Fruit fly (Drosophila melanogaster) whole organism, prepupa: Measurements from ENCODE around the gene CG5704.

Source experiments
- Blimp-1 ChIP-seq: fragments of 200-800 bp; sonication (Bioruptor generic); optimal IDR thresholded peaks from 3 replicates; lab custom pipeline; 2017; ENCODE audit warnings: missing biosample characterization, missing genetic modification characterization, mild to moderate bottlenecking, moderate library complexity, missing genetic modification reagents
- CG10631 ChIP-seq: fragments of 200-800 bp; sonication (Bioruptor generic); optimal IDR thresholded peaks from 2 replicates; lab custom pipeline; 2016; ENCODE audit warnings: missing biosample characterization, missing genetic modification characterization
- CG10669 ChIP-seq: fragments of 200-800 bp; sonication (Bioruptor generic); optimal IDR thresholded peaks from 3 replicates; lab custom pipeline; 2018; ENCODE audit warnings: missing biosample characterization, mild to moderate bottlenecking, missing genetic modification characterization, moderate library complexity
- CG11294 ChIP-seq: fragments of 200-800 bp; sonication (Bioruptor generic); IDR thresholded peaks from 2 replicates; pipeline ENCODE4 v1.3.6; 2022; ENCODE audit warnings: missing biosample characterization, missing genetic modification characterization
- CG11762 ChIP-seq: fragments of 200-800 bp; sonication (Bioruptor generic); optimal IDR thresholded peaks from 3 replicates; lab custom pipeline; 2016; ENCODE audit warnings: missing biosample characterization, missing genetic modification characterization; ENCODE audit not compliant: insufficient read depth
- CG11902 ChIP-seq: fragments of 200-800 bp; sonication (Bioruptor generic); optimal IDR thresholded peaks from 3 replicates; lab custom pipeline; 2016; ENCODE audit warnings: missing biosample characterization, missing genetic modification characterization
- CG1621 ChIP-seq: fragments of 200-800 bp; sonication (Bioruptor generic); optimal IDR thresholded peaks from 3 replicates; lab custom pipeline; 2018; ENCODE audit warnings: missing biosample characterization, mild to moderate bottlenecking, missing genetic modification characterization
- CG16779 ChIP-seq: fragments of 200-800 bp; sonication (Bioruptor generic); optimal IDR thresholded peaks from 3 replicates; lab custom pipeline; 2017; ENCODE audit warnings: missing biosample characterization, mild to moderate bottlenecking, missing genetic modification characterization
- CG31627 ChIP-seq: fragments of 200-800 bp; sonication (Bioruptor generic); optimal IDR thresholded peaks from 3 replicates; lab custom pipeline; 2016; ENCODE audit warnings: missing biosample characterization, missing genetic modification characterization
- CG32006 ChIP-seq: fragments of 200-800 bp; sonication (Bioruptor generic); optimal IDR thresholded peaks from 3 replicates; lab custom pipeline; 2017; ENCODE audit warnings: missing biosample characterization, mild to moderate bottlenecking, missing genetic modification characterization
- CG34406 ChIP-seq: fragments of 200-800 bp; sonication (Bioruptor generic); optimal IDR thresholded peaks from 3 replicates; lab custom pipeline; 2016; ENCODE audit warnings: missing biosample characterization, missing genetic modification characterization
- CG3919 ChIP-seq: fragments of 200-800 bp; sonication (Bioruptor generic); optimal IDR thresholded peaks from 3 replicates; lab custom pipeline; 2016; ENCODE audit warnings: missing biosample characterization, missing genetic modification characterization
- CG6163 ChIP-seq: fragments of 200-800 bp; sonication (Bioruptor generic); IDR thresholded peaks from 3 replicates; pipeline ENCODE4 v1.3.6; 2022; ENCODE audit warnings: missing biosample characterization, missing genetic modification characterization
- CG6276 ChIP-seq: fragments of 200-800 bp; sonication (Bioruptor generic); optimal IDR thresholded peaks from 2 replicates; lab custom pipeline; 2017; ENCODE audit warnings: missing biosample characterization, mild to moderate bottlenecking, missing genetic modification characterization
- CG6792 ChIP-seq: fragments of 200-800 bp; sonication (Bioruptor generic); optimal IDR thresholded peaks from 3 replicates; lab custom pipeline; 2016; ENCODE audit warnings: missing biosample characterization, missing genetic modification characterization
- CG6854 ChIP-seq: fragments of 200-800 bp; sonication (Bioruptor generic); optimal IDR thresholded peaks from 2 replicates; lab custom pipeline; 2017; ENCODE audit warnings: missing biosample characterization, mild to moderate bottlenecking, missing genetic modification characterization
- CG7368 ChIP-seq: fragments of 200-800 bp; sonication (Bioruptor generic); optimal IDR thresholded peaks from 3 replicates; lab custom pipeline; 2016; ENCODE audit warnings: missing biosample characterization, missing genetic modification characterization
- CG8119 ChIP-seq: fragments of 200-800 bp; sonication (Bioruptor generic); IDR thresholded peaks from 3 replicates; pipeline ENCODE4 v1.3.6; 2022; ENCODE audit warnings: missing biosample characterization, missing genetic modification characterization
- CG8319 ChIP-seq: fragments of 200-800 bp; sonication (Bioruptor generic); optimal IDR thresholded peaks from 3 replicates; lab custom pipeline; 2016; ENCODE audit warnings: missing biosample characterization, missing genetic modification characterization
- CG9139 ChIP-seq: fragments of 200-800 bp; sonication (Bioruptor generic); optimal IDR thresholded peaks from 3 replicates; lab custom pipeline; 2017; ENCODE audit warnings: missing biosample characterization, mild to moderate bottlenecking, missing genetic modification characterization
- Eip75B ChIP-seq: fragments of 200-800 bp; sonication (Bioruptor generic); optimal IDR thresholded peaks from 3 replicates; lab custom pipeline; 2016; ENCODE audit warnings: missing biosample characterization, missing genetic modification characterization
- Ets21C ChIP-seq: fragments of 200-800 bp; sonication (Bioruptor generic); optimal IDR thresholded peaks from 3 replicates; lab custom pipeline; 2016; ENCODE audit warnings: missing biosample characterization, missing genetic modification characterization
- Ets96B ChIP-seq: fragments of 200-800 bp; optimal IDR thresholded peaks from 2 replicates; lab custom pipeline; 2019; ENCODE audit warnings: missing biosample characterization, mild to moderate bottlenecking, missing genetic modification characterization, moderate library complexity
- Hr38 ChIP-seq: sonication (Bioruptor generic); optimal IDR thresholded peaks from 2 replicates; lab custom pipeline; 2016; ENCODE audit warnings: missing biosample characterization, missing genetic modification characterization
- Hr39 ChIP-seq: fragments of 200-800 bp; sonication (Bioruptor generic); optimal IDR thresholded peaks from 2 replicates; lab custom pipeline; 2016; ENCODE audit warnings: missing biosample characterization, missing genetic modification characterization
- Lpt ChIP-seq: fragments of 200-800 bp; sonication (Bioruptor generic); optimal IDR thresholded peaks from 3 replicates; lab custom pipeline; 2016; ENCODE audit warnings: missing biosample characterization, missing genetic modification characterization
- OdsH ChIP-seq: fragments of 200-800 bp; sonication (Bioruptor generic); optimal IDR thresholded peaks from 3 replicates; lab custom pipeline; 2016; ENCODE audit warnings: missing biosample characterization, missing genetic modification characterization
- Smox ChIP-seq: fragments of 200-800 bp; sonication (Bioruptor generic); optimal IDR thresholded peaks from 3 replicates; lab custom pipeline; 2016; ENCODE audit warnings: missing biosample characterization, missing genetic modification characterization
- achi ChIP-seq: fragments of 200-800 bp; sonication (Bioruptor generic); optimal IDR thresholded peaks from 3 replicates; lab custom pipeline; 2016; ENCODE audit warnings: missing biosample characterization, missing genetic modification characterization
- dac ChIP-seq: fragments of 200-800 bp; sonication (Bioruptor generic); optimal IDR thresholded peaks from 2 replicates; lab custom pipeline; 2017; ENCODE audit warnings: missing biosample characterization, mild to moderate bottlenecking, missing genetic modification characterization
- dsx ChIP-seq: fragments of 200-800 bp; optimal IDR thresholded peaks from 3 replicates; lab custom pipeline; 2019; ENCODE audit warnings: missing biosample characterization, mild to moderate bottlenecking, missing genetic modification characterization, moderate library complexity; ENCODE audit not compliant: poor library complexity, severe bottlenecking
- eg ChIP-seq: fragments of 200-800 bp; sonication (Bioruptor generic); IDR thresholded peaks from 3 replicates; pipeline ENCODE4 v1.3.6; 2022; ENCODE audit warnings: missing biosample characterization, missing genetic modification characterization
- esn ChIP-seq: fragments of 200-800 bp; sonication (Bioruptor generic); optimal IDR thresholded peaks from 2 replicates; lab custom pipeline; 2016; ENCODE audit warnings: missing biosample characterization, mild to moderate bottlenecking, missing genetic modification characterization, moderate library complexity
- fd59A ChIP-seq: fragments of 200-800 bp; sonication (Bioruptor generic); optimal IDR thresholded peaks from 2 replicates; lab custom pipeline; 2017; ENCODE audit warnings: missing biosample characterization, mild to moderate bottlenecking, missing genetic modification characterization, missing genetic modification reagents
- fkh ChIP-seq: fragments of 200-800 bp; sonication (Bioruptor generic); optimal IDR thresholded peaks from 3 replicates; lab custom pipeline; 2017; ENCODE audit warnings: missing biosample characterization, mild to moderate bottlenecking, missing genetic modification characterization, moderate library complexity
- lz ChIP-seq: fragments of 200-800 bp; sonication (Bioruptor generic); optimal IDR thresholded peaks from 3 replicates; lab custom pipeline; 2016; ENCODE audit warnings: missing biosample characterization, missing genetic modification characterization
- net ChIP-seq: fragments of 200-800 bp; sonication (Bioruptor generic); optimal IDR thresholded peaks from 3 replicates; lab custom pipeline; 2016; ENCODE audit warnings: missing biosample characterization, missing genetic modification characterization
- salr ChIP-seq, 2 experiments: fragments of 200-800 bp; sonication (Bioruptor generic); optimal IDR thresholded peaks; 3 replicates each; lab custom pipeline; 2016 to 2018; ENCODE audit warnings: missing biosample characterization in 2 of 2, missing genetic modification characterization in 2 of 2, mild to moderate bottlenecking in 1 of 2
- svp ChIP-seq: fragments of 200-800 bp; sonication (Bioruptor generic); peaks from one replicate; lab custom pipeline; 2016; ENCODE audit warnings: missing biosample characterization, missing genetic modification characterization
- topi ChIP-seq: fragments of 200-800 bp; sonication (Bioruptor generic); optimal IDR thresholded peaks from 3 replicates; lab custom pipeline; 2016; ENCODE audit warnings: missing biosample characterization, missing genetic modification characterization
- vri ChIP-seq: fragments of 200-800 bp; sonication (Bioruptor generic); optimal IDR thresholded peaks from 3 replicates; lab custom pipeline; 2016; ENCODE audit warnings: missing biosample characterization, mild to moderate bottlenecking, missing genetic modification characterization

The CG5704 gene

DNA sequence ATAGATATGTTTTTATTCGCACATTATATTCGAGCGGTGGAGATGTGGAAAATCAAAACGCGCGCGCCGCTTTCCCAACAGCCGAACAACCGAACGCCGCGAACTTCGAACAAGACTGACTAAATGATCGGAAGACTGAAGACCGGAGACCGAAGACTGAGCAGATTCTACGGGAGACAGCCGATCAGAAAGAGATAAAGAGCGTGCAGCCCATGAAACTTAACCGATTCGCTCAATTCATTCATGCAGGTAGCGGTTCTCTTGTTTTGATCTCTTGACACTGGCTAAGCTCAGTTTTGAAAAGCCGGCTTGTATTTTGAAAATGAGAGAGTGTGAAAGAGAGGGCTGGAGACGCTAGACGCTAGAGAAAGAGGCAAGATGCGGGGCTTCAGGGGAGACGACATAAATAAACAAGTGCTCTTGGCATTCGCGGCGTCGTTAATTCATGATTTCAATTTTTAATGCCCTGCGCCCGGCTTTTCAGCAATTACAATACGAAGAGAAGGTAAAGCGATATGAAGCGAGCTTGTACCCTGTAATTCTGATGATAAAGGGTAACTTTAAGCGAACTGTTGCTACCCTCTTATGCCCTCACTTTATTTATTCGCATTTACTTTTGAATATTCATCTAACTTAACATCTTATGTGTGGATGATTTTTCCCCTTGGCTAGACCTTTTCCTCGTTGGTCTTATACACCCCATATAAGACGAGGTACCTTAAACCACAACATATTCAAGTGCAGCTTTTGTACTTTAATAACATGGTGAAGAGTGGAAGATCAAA is 19.0 kb downstream of the CG5704 start, which contains the start of gene zormin (continued):
- TF ChIP-seq OdsH (GFP tag; lab: Kevin White, UChicago) (peak; percentile 75), Blimp-1 (GFP tag; lab: Kevin White, UChicago) (peak; percentile 55), CG11762 (peak; percentile 62), fkh (GFP tag; lab: Kevin White, UChicago) (peak; percentile 25), Eip75B (GFP tag; lab: Kevin White, UChicago) (peak; percentile 75), fd59A (GFP tag; lab: Kevin White, UChicago) (peak; percentile 56), Lpt (peak; percentile 6), CG7368 (peak; percentile 77), CG34406 (GFP tag; lab: Kevin White, UChicago) (peak; percentile 68), salr (GFP tag; optimal IDR thresholded peaks at IDR 0.05; lab: Kevin White, UChicago) (peak in 1 of 2 experiments; percentile 70), eg (GFP tag; lab: Robert Waterston, UW) (no peak; the same call in 1 of the 3 replicates), CG3919 (GFP tag; lab: Kevin White, UChicago) (peak; percentile 87), dac (GFP tag; lab: Kevin White, UChicago) (no peak), Hr38 (GFP tag; lab: Kevin White, UChicago) (no peak)

dm6 chr3L:2149664-2150063 is 21.1 kb downstream of the CG5704 start:
- TF ChIP-seq net (GFP tag; lab: Kevin White, UChicago) (no peak), CG32006 (peak; percentile 9), Hr38 (GFP tag; lab: Kevin White, UChicago) (no peak), eg (GFP tag; lab: Robert Waterston, UW) (peak; percentile 33; the same call in 1 of the 3 replicates), CG10669 (GFP tag; lab: Kevin White, UChicago) (no peak), CG6163 (GFP tag; lab: Robert Waterston, UW) (0 out of 3 replicates have a peak, but pooled peaks have one; percentile 27), CG6276 (GFP tag; lab: Kevin White, UChicago) (peak; percentile 38), dsx (peak; percentile 68)

dm6 chr3L:2147767-2148166 is 23.0 kb downstream of the CG5704 start:
- TF ChIP-seq Hr39 (GFP tag; lab: Kevin White, UChicago) = no peak
- TF ChIP-seq fkh (GFP tag; lab: Kevin White, UChicago) = peak; percentile 56
- no peak for TF ChIP-seq CG11902 (GFP tag; lab: Kevin White, UChicago)
- TF ChIP-seq Hr38 (GFP tag; lab: Kevin White, UChicago) = no peak
- TF ChIP-seq CG10669 (GFP tag; lab: Kevin White, UChicago) = no peak
- no peak for TF ChIP-seq CG32006
- TF ChIP-seq CG11762 = no peak
- no peak for TF ChIP-seq CG8319 (GFP tag; lab: Kevin White, UChicago)

- peak; percentile 75 for TF ChIP-seq CG32006
- no peak for TF ChIP-seq Ets21C (GFP tag; lab: Kevin White, UChicago)
- no peak for TF ChIP-seq CG6854 (GFP tag; lab: Kevin White, UChicago)
- no peak for TF ChIP-seq Lpt
- no peak for TF ChIP-seq CG3919 (GFP tag; lab: Kevin White, UChicago)
- TF ChIP-seq esn (GFP tag; lab: Kevin White, UChicago) = no peak
- TF ChIP-seq CG16779 = no peak
- TF ChIP-seq OdsH (GFP tag; lab: Kevin White, UChicago) = peak; percentile 16
- no peak for TF ChIP-seq CG6792 (GFP tag; lab: Kevin White, UChicago)
- peak; percentile 53; the same call in 1 of the 3 replicates for TF ChIP-seq CG8119 (GFP tag; lab: Robert Waterston, UW)
- no peak for TF ChIP-seq Hr39 (GFP tag; lab: Kevin White, UChicago)
- TF ChIP-seq Ets96B (tag; lab: Kevin White, UChicago) = no peak
- TF ChIP-seq CG31627 (GFP tag; lab: Kevin White, UChicago) = no peak
- TF ChIP-seq lz (GFP tag; lab: Kevin White, UChicago) = no peak
- no peak for TF ChIP-seq fd59A (GFP tag; lab: Kevin White, UChicago)
- no peak for TF ChIP-seq CG1621 (tag; lab: Kevin White, UChicago)
- TF ChIP-seq topi (GFP tag; lab: Kevin White, UChicago) = no peak
- TF ChIP-seq achi = no peak
- no peak for TF ChIP-seq CG9139 (GFP tag; lab: Kevin White, UChicago)
- TF ChIP-seq vri (GFP tag; lab: Kevin White, UChicago) = no peak
- no peak for TF ChIP-seq fkh (GFP tag; lab: Kevin White, UChicago)
- TF ChIP-seq CG7368 = no peak
- TF ChIP-seq CG10669 (GFP tag; lab: Kevin White, UChicago) = no peak
- no peak for TF ChIP-seq svp (GFP tag; lab: Kevin White, UChicago)
- TF ChIP-seq Hr38 (GFP tag; lab: Kevin White, UChicago) = no peak
- peak; percentile 33 for TF ChIP-seq dsx
- no peak for TF ChIP-seq Smox (GFP tag; lab: Kevin White, UChicago)
- TF ChIP-seq salr (GFP tag; optimal IDR thresholded peaks at IDR 0.05; lab: Kevin White, UChicago) = no peak
- TF ChIP-seq CG11294 (GFP tag; lab: Robert Waterston, UW) = no peak
- TF ChIP-seq CG6276 (GFP tag; lab: Kevin White, UChicago) = peak; percentile 16
- no peak for TF ChIP-seq CG6163 (GFP tag; lab: Robert Waterston, UW)
- no peak for TF ChIP-seq CG10631 (GFP tag; lab: Kevin White, UChicago)
Measured at dm6 chr3L:2145019-2145418, 25.8 kb downstream of the CG5704 start.
